Fruit fly (Drosophila melanogaster) whole organism: ENCODE data around the gene CG31087.

Experiments used
- CG8478 ChIP-seq: fragments of >200 bp; optimal IDR thresholded peaks from 2 replicates; lab custom pipeline; 2018; ENCODE audit warnings: inconsistent platforms
- EcR ChIP-seq, 2 experiments: fragments of >200 bp; optimal IDR thresholded peaks; 2 replicates each; lab custom pipeline; 2017; ENCODE audit warnings: missing biosample characterization in 2 of 2, missing genetic modification characterization in 2 of 2, missing genetic modification reagents in 2 of 2
- pan ChIP-seq: fragments of >200 bp; optimal IDR thresholded peaks from 2 replicates; lab custom pipeline; 2017
- psq ChIP-seq: fragments of >200 bp; optimal IDR thresholded peaks from 2 replicates; lab custom pipeline; 2017
- usp ChIP-seq: fragments of >200 bp; optimal IDR thresholded peaks from 2 replicates; lab custom pipeline; 2017; ENCODE audit warnings: missing biosample characterization, missing genetic modification characterization, mixed read lengths

DNA sequence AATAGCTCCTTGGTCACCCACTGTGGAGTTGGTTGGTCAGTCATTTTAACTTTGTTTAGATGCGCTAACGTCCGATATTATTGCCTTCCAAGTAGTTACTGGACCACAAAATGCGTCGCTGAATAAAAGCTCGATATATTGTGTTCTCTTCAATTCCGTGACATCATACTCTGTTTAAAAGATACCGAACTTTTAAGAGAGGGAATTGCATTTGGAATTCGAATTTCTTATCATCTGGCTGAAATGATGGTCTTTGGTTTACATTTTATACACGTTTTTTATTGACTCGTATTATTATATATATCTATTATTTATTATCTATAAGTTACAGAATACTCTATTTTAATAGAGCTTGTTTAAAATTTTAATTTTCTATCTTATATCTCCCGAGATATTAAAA lies 17.5 kb upstream of the CG31087 start, which contains the start of gene CHKov2:
- TF ChIP-seq usp (GFP tag; lab: Kevin White, UChicago), result no peak
- no peak for TF ChIP-seq pan (lab: Kevin White, UChicago)
- TF ChIP-seq CG8478 (lab: Kevin White, UChicago), result no peak
- no peak for TF ChIP-seq psq (lab: Kevin White, UChicago)
- no peak for TF ChIP-seq EcR (GFP tag; optimal IDR thresholded peaks at IDR 0.05; lab: Kevin White, UChicago)
